Worm (Caenorhabditis elegans): ENCODE measurements around the gene F55A4.7.

ce11 chrX:1004037-1004436 lies 34.2 kb downstream of the F55A4.7 start, which contains the start of gene cutl-21:
- no peak for TF ChIP-seq tbx-8 (GFP tag; optimal IDR thresholded peaks at IDR 0.05)
- no peak for TF ChIP-seq mab-5 (tag; optimal IDR thresholded peaks at IDR 0.05)
- TF ChIP-seq nhr-12 (tag; optimal IDR thresholded peaks at IDR 0.05): no peak
- TF ChIP-seq nhr-76 (tag; optimal IDR thresholded peaks at IDR 0.05): no peak
- no peak for TF ChIP-seq unc-62 (GFP tag; optimal IDR thresholded peaks at IDR 0.05)
- no peak for TF ChIP-seq lin-13 (tag; optimal IDR thresholded peaks at IDR 0.05)
- TF ChIP-seq zip-8 (tag; optimal IDR thresholded peaks at IDR 0.05): no peak
- TF ChIP-seq nhr-237 (tag; optimal IDR thresholded peaks at IDR 0.05): no peak

Measured in whole organism, mixed stage, embryonic.